Fruit fly (Drosophila melanogaster) S2 (cell line): Measurements from ENCODE around the gene GCS1.

Experiments
- CG8478 ChIP-seq: fragments of >200 bp; optimal IDR thresholded peaks from 2 replicates; lab custom pipeline; 2018
- CTCF ChIP-seq, 2 experiments: fragments of >200 bp; optimal IDR thresholded peaks; 2 replicates each; lab custom pipeline; 2018

- TF ChIP-seq CTCF (optimal IDR thresholded peaks at IDR 0.05; lab: Kevin White, UChicago) (no peak), CG8478 (no peak)
Observed at dm6 chrX:11384023-11384444, 36.2 kb upstream of the GCS1 start.
